Fruit fly (Drosophila melanogaster): Measurements from ENCODE around the gene CG6664.

CG6664 gene

DNA sequence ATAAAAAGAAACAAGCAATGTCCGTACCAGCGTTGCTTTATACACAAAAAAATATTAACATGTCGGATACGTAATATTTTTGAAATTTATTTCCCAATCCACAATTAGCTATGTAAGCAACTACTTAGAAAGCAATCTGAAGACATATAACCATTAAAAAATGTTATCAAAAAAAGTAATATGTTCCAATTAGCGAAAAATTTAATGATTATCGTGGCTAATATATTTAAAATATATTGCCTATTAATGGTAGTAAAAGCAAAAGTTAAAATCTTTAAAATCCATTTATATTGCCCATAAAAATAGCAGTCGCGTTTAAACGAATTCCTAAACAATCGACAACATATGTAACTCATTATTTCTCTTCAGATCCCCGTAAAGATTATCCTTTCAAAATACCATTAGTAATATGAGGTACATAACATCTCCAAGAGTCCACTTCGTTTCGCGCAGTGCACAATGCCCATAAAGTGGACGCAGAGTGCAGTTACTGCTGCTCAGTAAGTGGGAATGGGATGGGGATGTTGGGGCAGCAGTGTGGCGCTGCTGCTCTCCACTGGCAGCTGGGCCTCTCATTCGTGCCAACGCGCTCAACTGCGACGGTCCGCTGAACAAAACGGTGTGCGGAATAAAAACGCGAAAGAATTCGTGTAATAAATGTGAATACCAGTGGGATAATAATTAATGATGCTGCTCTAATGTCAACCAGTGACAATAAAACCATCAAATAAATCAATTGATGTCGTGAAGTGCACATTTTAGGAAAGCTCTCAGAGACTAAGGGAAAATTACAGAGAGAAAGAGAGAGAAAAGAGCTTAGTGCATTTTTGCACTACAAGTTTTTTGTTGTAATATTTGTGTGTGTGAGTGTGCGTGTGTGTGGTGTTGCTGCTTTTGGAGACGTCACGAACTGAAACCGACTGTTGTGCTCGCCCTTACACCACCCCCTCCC lies 29.6 kb downstream of the CG6664 start (continued):
- TF ChIP-seq fd64A (GFP tag; optimal IDR thresholded peaks at IDR 0.05) (no peak), z (GFP tag; IDR thresholded peaks at IDR 0.05) (peak; percentile 43; the same call in 1 of the 3 replicates), p53 (GFP tag; optimal IDR thresholded peaks at IDR 0.05) (no peak), CG1792 (GFP tag; optimal IDR thresholded peaks at IDR 0.05) (no peak), sc (optimal IDR thresholded peaks at IDR 0.05) (no peak), sc (GFP tag; optimal IDR thresholded peaks at IDR 0.05) (peak; percentile 4), CG17829 (tag; optimal IDR thresholded peaks at IDR 0.05) (peak; percentile 58), dpn (GFP tag; optimal IDR thresholded peaks at IDR 0.05) (peak in 1 of 2 experiments; percentile 50), Side (GFP tag; optimal IDR thresholded peaks at IDR 0.05) (no peak), CG6765 (GFP tag; optimal IDR thresholded peaks at IDR 0.05) (no peak), C15 (GFP tag; IDR thresholded peaks at IDR 0.05) (0 out of 3 replicates have a peak, but pooled peaks have one; percentile 13), sr (GFP tag; IDR thresholded peaks at IDR 0.05) (0 out of 3 replicates have a peak, but pooled peaks have one; percentile 22), Sry-β (GFP tag; optimal IDR thresholded peaks at IDR 0.05) (no peak), CG11085 (GFP tag; IDR thresholded peaks at IDR 0.05) (no peak), trh (GFP tag; optimal IDR thresholded peaks at IDR 0.05) (no peak), CG18011 (GFP tag; optimal IDR thresholded peaks at IDR 0.05) (no peak), vnd (GFP tag; IDR thresholded peaks at IDR 0.05; ENCODE audit: partially characterized antibody) (no peak), BtbVII (GFP tag; optimal IDR thresholded peaks at IDR 0.05) (peak; percentile 21), CG10462 (GFP tag; optimal IDR thresholded peaks at IDR 0.05) (peak; percentile 18), kah (GFP tag; optimal IDR thresholded peaks at IDR 0.05) (peak; percentile 44), hth (optimal IDR thresholded peaks at IDR 0.05) (no peak), CG10321 (GFP tag; IDR thresholded peaks at IDR 0.05) (no peak), Pdp1 (GFP tag; optimal IDR thresholded peaks at IDR 0.05) (peak; percentile 28 to 46), CG4424 (GFP tag; optimal IDR thresholded peaks at IDR 0.05) (peak; percentile 67), Hmx (GFP tag; optimal IDR thresholded peaks at IDR 0.05) (no peak), pros (GFP tag; optimal IDR thresholded peaks at IDR 0.05) (no peak), CG4282 (GFP tag; optimal IDR thresholded peaks at IDR 0.05) (no peak), Dip3 (GFP tag; optimal IDR thresholded peaks at IDR 0.05) (no peak), ind (GFP tag; optimal IDR thresholded peaks at IDR 0.05) (peak; percentile 29), CG2116 (GFP tag; optimal IDR thresholded peaks at IDR 0.05) (peak; percentile 9), exex (tag; optimal IDR thresholded peaks at IDR 0.05) (no peak), mam (GFP tag; optimal IDR thresholded peaks at IDR 0.05) (peak; percentile 23), so (GFP tag; IDR thresholded peaks at IDR 0.05) (no peak), CG1647 (GFP tag; optimal IDR thresholded peaks at IDR 0.05) (peak; percentile 14), Usf (GFP tag; optimal IDR thresholded peaks at IDR 0.05) (no peak), kay (GFP tag; optimal IDR thresholded peaks at IDR 0.05) (peak; percentile 38), CG11247 (GFP tag; IDR thresholded peaks at IDR 0.05) (peak; percentile 49; the same call in 1 of the 2 replicates), B-H2 (GFP tag; optimal IDR thresholded peaks at IDR 0.05) (no peak), PHDP (tag; optimal IDR thresholded peaks at IDR 0.05) (peak; percentile 28), ken (GFP tag; IDR thresholded peaks at IDR 0.05) (0 out of 3 replicates have a peak, but pooled peaks have one; percentile 42), fd102C (GFP tag; optimal IDR thresholded peaks at IDR 0.05) (no peak), Nf-YA (GFP tag; IDR thresholded peaks at IDR 0.05) (no peak), Optix (GFP tag; IDR thresholded peaks at IDR 0.05) (no peak), Sry-δ (GFP tag; optimal IDR thresholded peaks at IDR 0.05) (peak; percentile 7), Dfd (GFP tag; optimal IDR thresholded peaks at IDR 0.05) (no peak), Xbp1 (GFP tag; optimal IDR thresholded peaks at IDR 0.05) (peak; percentile 59), CG14441 (GFP tag; IDR thresholded peaks at IDR 0.05) (peak; percentile 37; the same call in 1 of the 2 replicates), Dad (GFP tag; optimal IDR thresholded peaks at IDR 0.05) (no peak), CG3847 (GFP tag; IDR thresholded peaks at IDR 0.05) (peak; percentile 29; the same call in 1 of the 2 replicates), lbe (GFP tag; optimal IDR thresholded peaks at IDR 0.05) (no peak)
